Worm (Caenorhabditis elegans): ENCODE data around the gene gcy-29.

gcy-29 gene

DNA sequence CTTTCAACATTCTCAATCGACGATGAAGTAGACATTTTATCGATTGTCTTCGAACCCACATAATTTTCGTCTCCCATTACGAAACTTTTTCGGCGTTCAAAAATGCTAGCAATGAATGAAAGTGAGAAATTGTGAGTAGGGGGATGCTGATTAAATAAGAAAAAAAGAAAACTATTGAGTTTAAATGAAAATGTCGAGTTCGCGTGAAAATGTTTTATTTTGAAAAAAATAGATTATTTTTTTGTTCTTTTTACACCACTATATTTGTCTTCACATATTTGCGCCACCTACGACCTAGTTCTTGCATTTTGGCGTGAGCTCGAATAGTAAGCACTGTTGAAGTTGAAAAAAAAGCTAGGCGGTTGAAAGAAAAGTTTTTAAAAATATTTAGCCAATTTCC is 33.6 kb upstream of the gcy-29 start, which contains the start of gene C01G12.3:
Gene C01G12.3, minus strand, starts transcription at position 101 of the 400 bp plus-strand sequence.
- no peak for TF ChIP-seq nhr-25 (tag; optimal IDR thresholded peaks at IDR 0.05)
- TF ChIP-seq fos-1 (tag; optimal IDR thresholded peaks at IDR 0.05) = no peak
- TF ChIP-seq nhr-76 (tag; optimal IDR thresholded peaks at IDR 0.05) = no peak
- no peak for TF ChIP-seq lin-39 (tag; optimal IDR thresholded peaks at IDR 0.05)
- TF ChIP-seq unc-39 (tag; optimal IDR thresholded peaks at IDR 0.05) = no peak
- no peak for TF ChIP-seq egl-27 (tag; optimal IDR thresholded peaks at IDR 0.05)
- TF ChIP-seq elt-1 (tag; optimal IDR thresholded peaks at IDR 0.05) = no peak
- no peak for TF ChIP-seq ceh-28 (tag; optimal IDR thresholded peaks at IDR 0.05)
- TF ChIP-seq nhr-11 (tag; optimal IDR thresholded peaks at IDR 0.05) = no peak
- no peak for TF ChIP-seq nhr-23 (tag; optimal IDR thresholded peaks at IDR 0.05)
- TF ChIP-seq mml-1 (tag; optimal IDR thresholded peaks at IDR 0.05) = no peak
- no peak for TF ChIP-seq mdl-1 (tag; optimal IDR thresholded peaks at IDR 0.05)
- no peak for TF ChIP-seq pha-4 (tag; optimal IDR thresholded peaks at IDR 0.05)
- TF ChIP-seq fkh-10 (GFP tag; optimal IDR thresholded peaks at IDR 0.05) = no peak
- no peak for TF ChIP-seq nhr-12 (tag; optimal IDR thresholded peaks at IDR 0.05)

DNA sequence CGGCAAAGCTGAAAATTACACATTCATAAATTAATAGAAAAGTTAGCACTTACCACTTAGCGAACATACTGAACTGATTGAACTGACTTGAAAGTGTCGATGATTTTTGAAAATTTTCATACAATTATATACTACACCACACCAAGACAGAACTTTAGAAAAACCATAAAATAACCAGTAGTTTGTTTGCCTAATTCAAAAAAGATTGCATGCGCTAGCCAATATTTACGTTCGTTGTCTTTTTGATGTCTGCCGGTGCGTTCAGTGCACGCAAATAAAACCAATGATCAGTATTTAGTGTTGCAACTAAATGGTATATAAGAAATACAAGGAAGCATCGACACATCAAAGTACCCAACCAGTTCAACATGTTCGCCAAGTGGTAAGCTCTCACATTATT is 32.0 kb upstream of the gcy-29 start, which contains the start of the genes nspb-8 and nspb-9:
Gene nspb-8, minus strand, starts transcription at position 101 of the 400 bp plus-strand sequence.
Gene nspb-9, plus strand, starts transcription at position 311 of the 400 bp plus-strand sequence.
- TF ChIP-seq ceh-9 (tag; optimal IDR thresholded peaks at IDR 0.05) (no peak), ztf-4 (tag; optimal IDR thresholded peaks at IDR 0.05) (no peak), ama-1 (optimal IDR thresholded peaks at IDR 0.05) (no peak), lin-39 (tag; optimal IDR thresholded peaks at IDR 0.05) (no peak), ceh-28 (tag; optimal IDR thresholded peaks at IDR 0.05) (no peak), fkh-2 (tag; optimal IDR thresholded peaks at IDR 0.05) (no peak), pqm-1 (tag; optimal IDR thresholded peaks at IDR 0.05) (no peak), pha-4 (tag; optimal IDR thresholded peaks at IDR 0.05) (no peak), nhr-77 (tag; optimal IDR thresholded peaks at IDR 0.05) (no peak), hmg-11 (tag; optimal IDR thresholded peaks at IDR 0.05) (no peak), nhr-76 (tag; optimal IDR thresholded peaks at IDR 0.05) (no peak), nfya-1 (tag; optimal IDR thresholded peaks at IDR 0.05; ENCODE audit: insufficient read depth) (no peak), aly-2 (tag; optimal IDR thresholded peaks at IDR 0.05) (no peak)

DNA sequence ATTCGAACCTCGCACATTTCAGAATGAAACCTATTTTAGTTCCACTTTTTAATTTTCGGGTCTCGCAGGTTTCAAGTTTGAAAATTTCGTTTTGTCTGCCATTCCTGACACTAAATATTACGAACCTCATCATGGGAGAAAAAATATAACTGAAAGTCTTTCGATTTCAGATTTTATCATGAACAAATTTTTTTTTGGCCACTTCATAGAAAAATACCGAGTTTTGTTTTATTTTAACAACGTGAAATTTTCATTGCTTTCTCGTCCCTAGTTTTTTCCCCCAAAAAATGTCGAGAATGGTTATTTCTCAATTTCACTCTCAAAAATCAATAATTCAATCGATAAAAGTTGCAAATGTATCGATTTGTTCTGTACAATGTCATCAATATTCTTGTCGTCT is 30.1 kb upstream of the gcy-29 start, which contains the start of gene C01G12.9:
Gene C01G12.9, plus strand, starts transcription at position 301 of the 400 bp plus-strand sequence.
- TF ChIP-seq mml-1 (tag; optimal IDR thresholded peaks at IDR 0.05) (no peak), skn-1 (tag; optimal IDR thresholded peaks at IDR 0.05) (no peak), ZK546.5 (tag; optimal IDR thresholded peaks at IDR 0.05) (no peak), lin-39 (tag; optimal IDR thresholded peaks at IDR 0.05) (no peak), ama-1 (optimal IDR thresholded peaks at IDR 0.05) (no peak), nhr-11 (tag; optimal IDR thresholded peaks at IDR 0.05) (no peak), nhr-25 (tag; optimal IDR thresholded peaks at IDR 0.05) (no peak), elt-2 (tag; optimal IDR thresholded peaks at IDR 0.05) (no peak), egl-5 (tag; optimal IDR thresholded peaks at IDR 0.05) (no peak), ceh-9 (tag; optimal IDR thresholded peaks at IDR 0.05) (no peak), R02D3.7 (tag; optimal IDR thresholded peaks at IDR 0.05) (no peak), nhr-28 (tag; optimal IDR thresholded peaks at IDR 0.05) (no peak), tbx-2 (tag; optimal IDR thresholded peaks at IDR 0.05) (no peak), nhr-23 (tag; optimal IDR thresholded peaks at IDR 0.05) (no peak), fkh-2 (tag; optimal IDR thresholded peaks at IDR 0.05) (no peak), egl-27 (tag; optimal IDR thresholded peaks at IDR 0.05) (no peak), unc-39 (tag; optimal IDR thresholded peaks at IDR 0.05) (no peak)

DNA sequence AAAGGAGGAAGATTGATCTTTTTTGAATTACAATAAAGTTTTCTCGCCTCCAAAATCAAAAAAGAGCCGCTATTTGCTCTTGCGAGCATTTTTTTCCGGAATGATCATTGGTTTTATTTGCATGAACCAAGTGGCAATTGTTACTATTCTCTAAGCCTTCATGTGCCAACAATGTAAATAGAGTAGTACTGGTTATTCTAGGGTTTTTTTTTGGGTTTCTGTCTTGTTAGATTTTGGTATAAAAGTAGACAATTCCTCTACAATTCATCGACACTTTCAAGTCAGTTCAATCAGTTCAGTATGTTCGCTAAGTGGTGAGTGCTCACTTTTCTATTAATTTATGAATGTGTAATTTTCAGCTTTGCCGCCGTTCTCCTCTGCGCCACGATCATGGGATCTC is 29.4 kb upstream of the gcy-29 start, which contains the start of gene nspb-7:
Gene nspb-7, plus strand, starts transcription at position 301 of the 400 bp plus-strand sequence.
- TF ChIP-seq ceh-9 (tag; optimal IDR thresholded peaks at IDR 0.05) (no peak), fos-1 (tag; optimal IDR thresholded peaks at IDR 0.05) (no peak), nhr-12 (tag; optimal IDR thresholded peaks at IDR 0.05) (no peak), eor-1 (tag; optimal IDR thresholded peaks at IDR 0.05) (no peak), snpc-4 (tag; optimal IDR thresholded peaks at IDR 0.05) (no peak), nhr-76 (tag; optimal IDR thresholded peaks at IDR 0.05) (no peak), nhr-77 (tag; optimal IDR thresholded peaks at IDR 0.05) (no peak), pha-4 (tag; optimal IDR thresholded peaks at IDR 0.05) (no peak), nhr-67 (tag; optimal IDR thresholded peaks at IDR 0.05) (no peak), unc-39 (tag; optimal IDR thresholded peaks at IDR 0.05) (no peak), tbx-2 (tag; optimal IDR thresholded peaks at IDR 0.05) (no peak), daf-12 (tag; optimal IDR thresholded peaks at IDR 0.05) (no peak), pqm-1 (tag; optimal IDR thresholded peaks at IDR 0.05) (no peak), ama-1 (optimal IDR thresholded peaks at IDR 0.05) (no peak), hmg-11 (tag; optimal IDR thresholded peaks at IDR 0.05) (no peak), ceh-28 (tag; optimal IDR thresholded peaks at IDR 0.05) (no peak), ZK546.5 (tag; optimal IDR thresholded peaks at IDR 0.05) (no peak), nhr-237 (tag; optimal IDR thresholded peaks at IDR 0.05) (no peak)

Measured in whole organism, L3 larva.